Fruit fly (Drosophila melanogaster) whole organism, wandering third instar larva: ENCODE measurements around the gene Dscam3.
A peak's percentile ranks its signal among the peaks of the same experiment; 100 is the strongest.

Experiments
- Abd-B ChIP-seq: fragments of >200 bp; optimal IDR thresholded peaks from 2 replicates; lab custom pipeline; 2017; ENCODE audit warnings: missing biosample characterization, missing genetic modification characterization
- CG32264 ChIP-seq: fragments of 200-800 bp; sonication (Bioruptor generic); optimal IDR thresholded peaks from 2 replicates; lab custom pipeline; 2016; ENCODE audit warnings: missing biosample characterization, missing genetic modification characterization
- CG9705 ChIP-seq: fragments of 200-800 bp; sonication (Bioruptor generic); optimal IDR thresholded peaks from 2 replicates; lab custom pipeline; 2018; ENCODE audit warnings: missing biosample characterization, mild to moderate bottlenecking, missing genetic modification characterization
- CrebA ChIP-seq: fragments of 200-800 bp; sonication (Bioruptor generic); optimal IDR thresholded peaks from 2 replicates; lab custom pipeline; 2016; ENCODE audit warnings: missing biosample characterization, mild to moderate bottlenecking, missing genetic modification characterization, borderline replicate concordance
- Dfd ChIP-seq: fragments of >200 bp; optimal IDR thresholded peaks from 2 replicates; lab custom pipeline; 2017; ENCODE audit warnings: missing biosample characterization, missing genetic modification characterization
- Dif ChIP-seq: fragments of 200-275, 200-300 bp; sonication (Bioruptor generic); optimal IDR thresholded peaks from 2 replicates; lab custom pipeline; 2018; ENCODE audit warnings: missing biosample characterization, missing genetic modification characterization; ENCODE audit not compliant: partially characterized antibody
- GATAd ChIP-seq: sonication (Bioruptor generic); optimal IDR thresholded peaks from 2 replicates; lab custom pipeline; 2016; ENCODE audit warnings: missing biosample characterization, missing genetic modification characterization
- HLH106 ChIP-seq: fragments of 200-800 bp; optimal IDR thresholded peaks from 3 replicates; lab custom pipeline; 2019; ENCODE audit warnings: missing biosample characterization, mild to moderate bottlenecking, missing genetic modification characterization, moderate library complexity
- Hnf4 ChIP-seq: fragments of 200-800 bp; sonication (Bioruptor generic); optimal IDR thresholded peaks from 2 replicates; lab custom pipeline; 2016; ENCODE audit warnings: missing biosample characterization, mild to moderate bottlenecking, missing genetic modification characterization
- Hr78 ChIP-seq: fragments of >200 bp; optimal IDR thresholded peaks from 2 replicates; lab custom pipeline; 2017; ENCODE audit warnings: missing biosample characterization, missing genetic modification characterization
- Hr83 ChIP-seq: fragments of 200-300 bp; sonication (Bioruptor generic); optimal IDR thresholded peaks from 2 replicates; lab custom pipeline; 2016; ENCODE audit warnings: missing biosample characterization, mild to moderate bottlenecking, missing genetic modification characterization, moderate library complexity; ENCODE audit not compliant: poor library complexity, severe bottlenecking
- Jra ChIP-seq: sonication (Bioruptor generic); optimal IDR thresholded peaks from 2 replicates; lab custom pipeline; 2016; ENCODE audit warnings: missing biosample characterization, missing genetic modification characterization
- Mio ChIP-seq: sonication (Bioruptor generic); optimal IDR thresholded peaks from 2 replicates; lab custom pipeline; 2016; ENCODE audit warnings: missing biosample characterization, missing genetic modification characterization
- Myc ChIP-seq: fragments of >200 bp; optimal IDR thresholded peaks from 2 replicates; lab custom pipeline; 2017
- N ChIP-seq: fragments of >200 bp; optimal IDR thresholded peaks from 2 replicates; lab custom pipeline; 2018; ENCODE audit warnings: missing biosample characterization, missing external identifiers, missing genetic modification characterization
- OdsH ChIP-seq: fragments of 200-800 bp; sonication (Bioruptor generic); optimal IDR thresholded peaks from 2 replicates; lab custom pipeline; 2016; ENCODE audit warnings: missing biosample characterization, mild to moderate bottlenecking, missing genetic modification characterization
- Rel ChIP-seq, 2 experiments: fragments of 200-800 bp; sonication (Bioruptor generic) in 1 of 2; optimal IDR thresholded peaks; 2 replicates in 1 of 2; 3 replicates in 1 of 2; lab custom pipeline; 2016 to 2019; ENCODE audit warnings: mild to moderate bottlenecking in 2 of 2, missing biosample characterization in 2 of 2, missing genetic modification characterization in 2 of 2, moderate library complexity in 1 of 2
- Sp1 ChIP-seq: fragments of 200-800 bp; sonication (Bioruptor generic); optimal IDR thresholded peaks from 3 replicates; lab custom pipeline; 2019; ENCODE audit warnings: missing biosample characterization, mild to moderate bottlenecking, missing genetic modification characterization, moderate library complexity
- Vsx2 ChIP-seq: fragments of 200-300, 225-300 bp; sonication (Bioruptor generic); optimal IDR thresholded peaks from 2 replicates; lab custom pipeline; 2018; ENCODE audit warnings: missing biosample characterization, missing genetic modification characterization; ENCODE audit not compliant: partially characterized antibody
- br ChIP-seq: fragments of 200-800 bp; sonication (Bioruptor generic); optimal IDR thresholded peaks from 2 replicates; lab custom pipeline; 2016; ENCODE audit warnings: missing biosample characterization, missing genetic modification characterization
- brk ChIP-seq: fragments of 200-800 bp; sonication (Bioruptor generic); optimal IDR thresholded peaks from 2 replicates; lab custom pipeline; 2016; ENCODE audit warnings: missing biosample characterization, mild to moderate bottlenecking, missing genetic modification characterization
- dl ChIP-seq, 2 experiments: fragments of 175-275, 200-275 bp in 1 of 2; fragments of 200-275 bp in 1 of 2; sonication (Bioruptor generic); optimal IDR thresholded peaks; lab custom pipeline; 2018; ENCODE audit warnings: mild to moderate bottlenecking in 2 of 2, missing biosample characterization in 2 of 2, missing genetic modification characterization in 2 of 2, moderate library complexity in 2 of 2; ENCODE audit not compliant: partially characterized antibody in 2 of 2, insufficient read depth in 1 of 2
- dmrt93B ChIP-seq: fragments of 200-800 bp; sonication (Bioruptor generic); optimal IDR thresholded peaks from 2 replicates; lab custom pipeline; 2018; ENCODE audit warnings: missing biosample characterization, mild to moderate bottlenecking, missing genetic modification characterization
- dsf ChIP-seq: sonication (Bioruptor generic); optimal IDR thresholded peaks from 2 replicates; lab custom pipeline; 2016; ENCODE audit warnings: missing biosample characterization, missing genetic modification characterization, borderline replicate concordance
- ey ChIP-seq: fragments of 200-800 bp; sonication (Bioruptor generic); optimal IDR thresholded peaks from 2 replicates; lab custom pipeline; 2016; ENCODE audit warnings: missing biosample characterization, missing genetic modification characterization
- foxo ChIP-seq, 2 experiments: fragments of 200-800 bp; sonication (Bioruptor generic); optimal IDR thresholded peaks; 2 replicates in 1 of 2; 3 replicates in 1 of 2; lab custom pipeline; 2016 to 2017; ENCODE audit warnings: missing biosample characterization in 2 of 2, missing genetic modification characterization in 2 of 2
- fru ChIP-seq: fragments of 200-800 bp; sonication (Bioruptor generic); optimal IDR thresholded peaks from 3 replicates; lab custom pipeline; 2016; ENCODE audit warnings: missing biosample characterization, mild to moderate bottlenecking, missing genetic modification characterization
- h ChIP-seq: fragments of 200-800 bp; sonication (Bioruptor generic); optimal IDR thresholded peaks from 3 replicates; lab custom pipeline; 2016; ENCODE audit warnings: missing biosample characterization, mild to moderate bottlenecking, missing genetic modification characterization
- jim ChIP-seq: fragments of 175-275, 200-325 bp; sonication (Bioruptor generic); optimal IDR thresholded peaks from 2 replicates; lab custom pipeline; 2016; ENCODE audit warnings: missing biosample characterization, mild to moderate bottlenecking, missing genetic modification characterization
- lola ChIP-seq: fragments of >200 bp; optimal IDR thresholded peaks from 2 replicates; lab custom pipeline; 2017; ENCODE audit warnings: missing biosample characterization, missing genetic modification characterization
- pan ChIP-seq: fragments of >200 bp; optimal IDR thresholded peaks from 2 replicates; lab custom pipeline; 2017
- psq ChIP-seq: fragments of 200-800 bp; sonication (Bioruptor generic); optimal IDR thresholded peaks from 3 replicates; lab custom pipeline; 2017; ENCODE audit warnings: missing biosample characterization, mild to moderate bottlenecking, missing genetic modification characterization, moderate library complexity
- rgr ChIP-seq: fragments of 200-800 bp; sonication (Bioruptor generic); optimal IDR thresholded peaks from 3 replicates; lab custom pipeline; 2016; ENCODE audit warnings: missing biosample characterization, mild to moderate bottlenecking, missing genetic modification characterization
- sage ChIP-seq: fragments of 200-800 bp; sonication (Bioruptor generic); optimal IDR thresholded peaks from 2 replicates; lab custom pipeline; 2016; ENCODE audit warnings: missing biosample characterization, mild to moderate bottlenecking, missing genetic modification characterization
- sv ChIP-seq: fragments of 200-800 bp; sonication (Bioruptor generic); optimal IDR thresholded peaks from 3 replicates; lab custom pipeline; 2016; ENCODE audit warnings: missing biosample characterization, missing genetic modification characterization
- tai ChIP-seq: sonication (Bioruptor generic); optimal IDR thresholded peaks from 2 replicates; lab custom pipeline; 2016; ENCODE audit warnings: missing biosample characterization, missing genetic modification characterization
- usp ChIP-seq: fragments of >200 bp; optimal IDR thresholded peaks from 2 replicates; lab custom pipeline; 2017; ENCODE audit warnings: missing biosample characterization, missing genetic modification characterization
- woc ChIP-seq: sonication (Bioruptor generic); optimal IDR thresholded peaks from 2 replicates; lab custom pipeline; 2016; ENCODE audit warnings: missing biosample characterization, mild to moderate bottlenecking, missing genetic modification characterization

Gene Dscam3

dm6 chr3R:17502862-17503261, 2.6 kb downstream of the Dscam3 start:
- TF ChIP-seq dmrt93B (GFP tag; lab: Kevin White, UChicago) (no peak), fru (peak; percentile 10), foxo (GFP tag; optimal IDR thresholded peaks at IDR 0.05; lab: Kevin White, UChicago) (peak in 1 of 2 experiments; percentile 12), HLH106 (tag; lab: Kevin White, UChicago) (peak; percentile 6), Hr78 (GFP tag; lab: Kevin White, UChicago) (no peak), N (GFP tag; lab: Kevin White, UChicago) (no peak), CG9705 (no peak)
- TF ChIP-seq, all 38 proteins: peak for 3

DNA sequence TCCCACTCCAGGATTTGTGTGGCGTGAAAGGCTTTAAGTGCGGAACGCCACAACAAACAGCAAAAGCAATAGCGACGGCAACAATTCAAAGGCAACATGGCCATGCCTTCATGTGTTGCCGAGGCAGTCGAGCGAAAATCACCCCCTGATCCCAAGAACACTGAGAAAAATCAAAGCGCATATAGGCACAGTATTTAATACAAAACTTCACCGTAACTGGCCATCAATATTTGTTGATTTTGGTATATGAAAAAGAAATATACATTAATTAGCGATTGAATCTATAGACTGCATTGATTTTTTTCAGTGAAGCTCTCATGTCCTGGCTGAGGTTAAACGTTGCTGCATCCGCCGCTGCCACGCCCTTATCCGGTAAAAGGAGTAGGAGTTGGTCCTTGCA, 4.4 kb downstream of the Dscam3 start:
- TF ChIP-seq sage (GFP tag; lab: Kevin White, UChicago) (no peak), br (GFP tag; lab: Kevin White, UChicago) (peak; percentile 61), ey (GFP tag; lab: Kevin White, UChicago) (peak; percentile 78), Mio (GFP tag; lab: Kevin White, UChicago) (no peak), Hr83 (GFP tag; lab: Kevin White, UChicago) (no peak), Dif (GFP tag; lab: Kevin White, UChicago) (no peak), brk (GFP tag; lab: Kevin White, UChicago) (peak; percentile 45), Dfd (GFP tag; lab: Kevin White, UChicago) (no peak), dmrt93B (GFP tag; lab: Kevin White, UChicago) (peak; percentile 24), lola (GFP tag; lab: Kevin White, UChicago) (no peak), Myc (no peak), tai (GFP tag; lab: Kevin White, UChicago) (no peak), Hr78 (GFP tag; lab: Kevin White, UChicago) (no peak), dsf (GFP tag; lab: Kevin White, UChicago) (no peak), OdsH (GFP tag; lab: Kevin White, UChicago) (peak; percentile 58), N (GFP tag; lab: Kevin White, UChicago) (no peak), foxo (GFP tag; optimal IDR thresholded peaks at IDR 0.05; lab: Kevin White, UChicago) (peak in 1 of 2 experiments; percentile 68), Hnf4 (GFP tag; lab: Kevin White, UChicago) (peak; percentile 53), CG9705 (peak; percentile 29), Rel (GFP tag; optimal IDR thresholded peaks at IDR 0.05; lab: Kevin White, UChicago) (no peak), Rel (tag; optimal IDR thresholded peaks at IDR 0.05; lab: Kevin White, UChicago) (no peak), HLH106 (tag; lab: Kevin White, UChicago) (peak; percentile 70), GATAd (GFP tag; lab: Kevin White, UChicago) (no peak), fru (peak; percentile 73), psq (GFP tag; lab: Kevin White, UChicago) (peak; percentile 45), sv (GFP tag; lab: Kevin White, UChicago) (no peak), woc (peak; percentile 43), Jra (GFP tag; lab: Kevin White, UChicago) (peak; percentile 22), rgr (GFP tag; lab: Kevin White, UChicago) (peak; percentile 71), Abd-B (GFP tag; lab: Kevin White, UChicago) (no peak), h (peak; percentile 73), jim (GFP tag; lab: Kevin White, UChicago) (no peak), pan (lab: Kevin White, UChicago) (no peak), CrebA (GFP tag; lab: Kevin White, UChicago) (no peak), Vsx2 (no peak), CG32264 (GFP tag; lab: Kevin White, UChicago) (no peak), Sp1 (GFP tag; lab: Kevin White, UChicago) (peak; percentile 63), dl (GFP tag; optimal IDR thresholded peaks at IDR 0.05; lab: Kevin White, UChicago; ENCODE audit: insufficient read depth in 1 of 2, partially characterized antibody in 2 of 2) (no peak), usp (GFP tag; lab: Kevin White, UChicago) (no peak)
